Worm (Caenorhabditis elegans): ENCODE data around the gene W02B12.11.
A peak's percentile ranks its signal among the peaks of the same experiment; 100 is the strongest.

DNA sequence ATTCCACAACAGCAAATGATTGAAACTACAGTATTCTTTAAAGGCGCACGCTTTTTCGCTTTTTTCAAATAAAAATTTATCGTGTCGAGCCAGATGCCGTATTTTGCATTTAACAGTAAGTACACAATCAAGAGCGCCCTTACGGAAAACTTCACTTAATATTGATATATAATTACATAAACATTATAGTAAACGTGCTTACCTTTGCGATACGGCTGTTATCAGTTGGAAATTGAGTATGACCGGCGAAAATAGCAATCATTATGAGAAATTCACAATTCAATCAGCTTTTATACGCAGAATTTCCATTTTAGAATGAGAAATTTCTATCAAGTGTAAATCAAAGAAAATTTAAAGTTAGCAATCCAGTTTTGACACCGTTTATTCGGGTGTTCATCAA is 26.5 kb downstream of the W02B12.11 start, which contains the start of gene B0334.20:
- peak; percentile 5 for TF ChIP-seq lsl-1 (GFP tag; optimal IDR thresholded peaks at IDR 0.05)
- TF ChIP-seq ama-1 (optimal IDR thresholded peaks at IDR 0.05) = no peak
- TF ChIP-seq ama-1 (GFP tag; optimal IDR thresholded peaks at IDR 0.05) = no peak
- no peak for TF ChIP-seq ceh-58 (GFP tag; IDR thresholded peaks at IDR 0.05)
- no peak for TF ChIP-seq hmg-20 (GFP tag; IDR thresholded peaks at IDR 0.05)
